Worm (Caenorhabditis elegans) whole organism, young adult: ENCODE measurements around the gene mpst-4.

Experiments used
- B0019.2 ChIP-seq: fragments of 200-800 bp; sonication (Bioruptor generic); conservative IDR thresholded peaks from 2 replicates; pipeline ENCODE4 v1.3.6; 2022; ENCODE audit warnings: missing genetic modification reagents, missing genetic modification characterization, missing compliant biosample characterization
- F33H1.4 ChIP-seq: fragments of 200-800 bp; sonication (Bioruptor generic); IDR thresholded peaks from 2 replicates; pipeline ENCODE4 v1.3.6; 2022; ENCODE audit warnings: missing genetic modification reagents, missing genetic modification characterization, missing compliant biosample characterization
- F55B11.4 ChIP-seq: sonication (generic microtip); optimal IDR thresholded peaks from 2 replicates; lab custom pipeline; 2016; ENCODE audit warnings: missing compliant biosample characterization, missing genetic modification characterization, borderline replicate concordance; ENCODE audit not compliant: insufficient read depth
- K12H6.12 ChIP-seq: fragments of 200-800 bp; sonication (Bioruptor generic); optimal IDR thresholded peaks from 2 replicates; lab custom pipeline; 2018; ENCODE audit warnings: mild to moderate bottlenecking, missing genetic modification characterization, missing compliant biosample characterization
- T07F8.4 ChIP-seq: sonication (generic microtip); optimal IDR thresholded peaks from 2 replicates; lab custom pipeline; 2016; ENCODE audit warnings: mild to moderate bottlenecking, missing genetic modification characterization, moderate library complexity, missing compliant biosample characterization
- Y56A3A.18 ChIP-seq: fragments of 200-800 bp; sonication (Bioruptor generic); IDR thresholded peaks from 2 replicates; pipeline ENCODE4 v1.3.6; 2022; ENCODE audit warnings: missing genetic modification reagents, missing genetic modification characterization, missing compliant biosample characterization
- ama-1 ChIP-seq, 3 experiments: fragments of 150-350 bp in 1 of 3; sonication (generic microtip) in 2 of 3; optimal IDR thresholded peaks; 2 replicates each; lab custom pipeline; 2014 to 2018; ENCODE audit warnings: missing biosample characterization in 2 of 3, missing genetic modification characterization in 2 of 3, missing genetic modification reagents in 2 of 3
- aptf-2 ChIP-seq: fragments of 200-800 bp; sonication (Bioruptor generic); conservative IDR thresholded peaks from 2 replicates; pipeline ENCODE4 v1.3.6; 2022; ENCODE audit warnings: missing genetic modification reagents, missing genetic modification characterization, missing compliant biosample characterization
- athp-1 ChIP-seq: sonication (generic microtip); optimal IDR thresholded peaks from 2 replicates; lab custom pipeline; 2017; ENCODE audit warnings: mild to moderate bottlenecking, missing genetic modification characterization, missing compliant biosample characterization
- attf-5 ChIP-seq: fragments of 200-800 bp; sonication (Bioruptor generic); optimal IDR thresholded peaks from 2 replicates; lab custom pipeline; 2018; ENCODE audit warnings: mild to moderate bottlenecking, missing genetic modification characterization, missing compliant biosample characterization
- bed-2 ChIP-seq: fragments of 200-800 bp; sonication (Bioruptor generic); IDR thresholded peaks from 2 replicates; pipeline ENCODE4 v1.3.6; 2022; ENCODE audit warnings: missing genetic modification reagents, missing genetic modification characterization, missing compliant biosample characterization
- ccch-3 ChIP-seq: fragments of 200-800 bp; sonication (Bioruptor generic); optimal IDR thresholded peaks from 2 replicates; lab custom pipeline; 2018; ENCODE audit warnings: mild to moderate bottlenecking, missing genetic modification characterization, missing compliant biosample characterization
- cebp-1 ChIP-seq, 2 experiments: fragments of 200-800 bp in 1 of 2; sonication (Bioruptor generic) in 1 of 2; sonication (generic microtip) in 1 of 2; IDR thresholded peaks in 1 of 2; optimal IDR thresholded peaks in 1 of 2; 2 replicates each; pipeline versions ENCODE4 v1.3.6 to Lab custom; 2017 to 2022; ENCODE audit warnings: missing compliant biosample characterization in 2 of 2, missing genetic modification characterization in 2 of 2, mild to moderate bottlenecking in 1 of 2, missing genetic modification reagents in 1 of 2, moderate library complexity in 1 of 2
- ceh-100 ChIP-seq: fragments of 200-800 bp; sonication (Bioruptor generic); IDR thresholded peaks from 2 replicates; pipeline ENCODE4 v1.3.6; 2022; ENCODE audit warnings: missing genetic modification reagents, missing genetic modification characterization, missing compliant biosample characterization
- ceh-27 ChIP-seq: fragments of 200-800 bp; sonication (Bioruptor generic); optimal IDR thresholded peaks from 2 replicates; lab custom pipeline; 2018; ENCODE audit warnings: mild to moderate bottlenecking, missing genetic modification characterization, moderate library complexity, missing compliant biosample characterization
- ceh-91 ChIP-seq: fragments of 200-800 bp; sonication (Bioruptor generic); IDR thresholded peaks from 2 replicates; pipeline ENCODE4 v1.3.6; 2022; ENCODE audit warnings: missing genetic modification reagents, missing genetic modification characterization, missing compliant biosample characterization
- dox-1 ChIP-seq: fragments of 200-800 bp; sonication (Bioruptor generic); IDR thresholded peaks from 2 replicates; pipeline ENCODE4 v1.3.6; 2022; ENCODE audit warnings: missing genetic modification reagents, missing genetic modification characterization, missing compliant biosample characterization
- dpl-1 ChIP-seq: fragments of 150-350 bp; optimal IDR thresholded peaks from 2 replicates; lab custom pipeline; 2014; ENCODE audit warnings: missing biosample characterization, missing genetic modification reagents, missing genetic modification characterization
- efl-1 ChIP-seq: fragments of 150-350 bp; optimal IDR thresholded peaks from 2 replicates; lab custom pipeline; 2014; ENCODE audit warnings: missing biosample characterization, missing genetic modification reagents, missing genetic modification characterization
- egrh-3 ChIP-seq: fragments of 200-800 bp; sonication (Bioruptor generic); IDR thresholded peaks from 2 replicates; pipeline ENCODE4 v1.3.6; 2022; ENCODE audit warnings: missing genetic modification reagents, missing genetic modification characterization, missing compliant biosample characterization
- gei-17 ChIP-seq: fragments of 200-800 bp; sonication (Bioruptor generic); optimal IDR thresholded peaks from 2 replicates; lab custom pipeline; 2018; ENCODE audit warnings: mild to moderate bottlenecking, missing genetic modification characterization, missing compliant biosample characterization
- him-1 ChIP-seq: sonication (generic microtip); optimal IDR thresholded peaks from 2 replicates; lab custom pipeline; 2016; ENCODE audit warnings: missing genotype, missing genetic modification reagents, missing genetic modification characterization, missing compliant biosample characterization
- hmg-1.2 ChIP-seq: fragments of 200-800 bp; sonication (Bioruptor generic); IDR thresholded peaks from 2 replicates; pipeline ENCODE4 v1.3.6; 2022; ENCODE audit warnings: missing genetic modification reagents, missing genetic modification characterization, missing compliant biosample characterization
- let-526 ChIP-seq: fragments of 200-800 bp; sonication (Bioruptor generic); IDR thresholded peaks from 2 replicates; pipeline ENCODE4 v1.3.6; 2022; ENCODE audit warnings: missing genetic modification reagents, missing genetic modification characterization, missing compliant biosample characterization
- lin-26 ChIP-seq: fragments of 200-800 bp; sonication (Bioruptor generic); IDR thresholded peaks from 2 replicates; pipeline ENCODE4 v1.3.6; 2022; ENCODE audit warnings: missing genetic modification reagents, missing genetic modification characterization, missing compliant biosample characterization
- lin-35 ChIP-seq, 3 experiments: fragments of 150-350 bp in 2 of 3; sonication (generic microtip) in 1 of 3; optimal IDR thresholded peaks; 2 replicates each; lab custom pipeline; 2014 to 2018; ENCODE audit warnings: missing biosample characterization in 3 of 3, missing genetic modification characterization in 3 of 3, missing genetic modification reagents in 3 of 3
- lin-40 ChIP-seq: sonication (generic microtip); optimal IDR thresholded peaks from 2 replicates; lab custom pipeline; 2016; ENCODE audit warnings: missing genetic modification characterization, mild to moderate bottlenecking, missing compliant biosample characterization, missing genotype, missing genetic modification reagents
- madf-6 ChIP-seq: fragments of 200-800 bp; sonication (Bioruptor generic); IDR thresholded peaks from 2 replicates; pipeline ENCODE4 v1.3.6; 2022; ENCODE audit warnings: missing genetic modification reagents, missing genetic modification characterization, missing compliant biosample characterization
- mel-28 ChIP-seq: sonication (generic microtip); optimal IDR thresholded peaks from 2 replicates; lab custom pipeline; 2016; ENCODE audit warnings: borderline replicate concordance, mild to moderate bottlenecking, missing genetic modification characterization, missing compliant biosample characterization
- nfya-2 ChIP-seq: fragments of 200-800 bp; sonication (Bioruptor generic); IDR thresholded peaks from 2 replicates; pipeline ENCODE4 v1.3.6; 2022; ENCODE audit warnings: missing genetic modification reagents, missing genetic modification characterization, missing compliant biosample characterization
- nfyb-1 ChIP-seq: fragments of 200-800 bp; sonication (Bioruptor generic); IDR thresholded peaks from 2 replicates; pipeline ENCODE4 v1.3.6; 2022; ENCODE audit warnings: missing genetic modification reagents, missing genetic modification characterization, missing compliant biosample characterization
- nhr-27 ChIP-seq: fragments of 200-800 bp; sonication (Bioruptor generic); optimal IDR thresholded peaks from 2 replicates; lab custom pipeline; 2018; ENCODE audit warnings: mild to moderate bottlenecking, missing genetic modification characterization, moderate library complexity, missing compliant biosample characterization
- pbrm-1 ChIP-seq: fragments of 200-800 bp; sonication (Bioruptor generic); IDR thresholded peaks from 2 replicates; pipeline ENCODE4 v1.3.6; 2022; ENCODE audit warnings: missing genetic modification reagents, missing genetic modification characterization, missing compliant biosample characterization
- repo-1 ChIP-seq: sonication (generic microtip); optimal IDR thresholded peaks from 2 replicates; lab custom pipeline; 2017; ENCODE audit warnings: mild to moderate bottlenecking, missing genetic modification characterization, missing compliant biosample characterization
- snpc-1.3 ChIP-seq: sonication (generic microtip); optimal IDR thresholded peaks from 2 replicates; lab custom pipeline; 2017; ENCODE audit warnings: missing genetic modification characterization, mild to moderate bottlenecking, missing compliant biosample characterization, antibody characterized with exemption, moderate library complexity, missing genotype, missing genetic modification reagents; ENCODE audit not compliant: insufficient read depth
- ztf-22 ChIP-seq: fragments of 200-800 bp; sonication (Bioruptor generic); optimal IDR thresholded peaks from 2 replicates; lab custom pipeline; 2018; ENCODE audit warnings: mild to moderate bottlenecking, missing genetic modification characterization, moderate library complexity, missing compliant biosample characterization
- ztf-26 ChIP-seq: sonication (generic microtip); optimal IDR thresholded peaks from 2 replicates; lab custom pipeline; 2017; ENCODE audit warnings: missing genetic modification characterization, missing compliant biosample characterization

The mpst-4 gene

DNA sequence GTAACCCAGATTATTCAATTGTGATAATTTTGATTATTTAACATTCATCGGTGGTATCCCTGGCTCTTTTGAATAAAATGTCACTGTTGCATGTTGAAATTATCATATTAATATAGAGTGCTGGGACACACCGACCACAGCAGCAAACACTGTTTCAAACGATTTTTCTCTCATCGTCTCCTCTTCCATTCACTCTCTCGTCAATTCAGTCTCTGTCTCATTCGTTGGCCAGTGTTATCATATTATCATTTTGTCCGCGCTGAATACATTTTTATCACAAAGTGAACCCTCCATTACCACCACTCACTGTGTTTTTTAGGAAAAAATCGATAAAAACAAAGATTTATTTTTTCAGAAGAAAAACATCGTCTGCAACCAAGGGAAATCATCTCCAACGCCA lies 6.2 kb downstream of the mpst-4 start (continued):
- TF ChIP-seq F33H1.4 (GFP tag; lab: Robert Waterston, UW): no peak
- no peak for TF ChIP-seq ceh-91 (GFP tag; lab: Robert Waterston, UW)
- no peak for TF ChIP-seq B0019.2 (GFP tag; lab: Robert Waterston, UW)
- TF ChIP-seq him-1 (tag; lab: Kevin White, UChicago): no peak
- no peak for TF ChIP-seq snpc-1.3 (tag; lab: Kevin White, UChicago)
- no peak for TF ChIP-seq ztf-26 (tag; lab: Kevin White, UChicago)
- TF ChIP-seq bed-2 (GFP tag; lab: Robert Waterston, UW): no peak
- TF ChIP-seq dpl-1 (GFP tag; lab: Kevin White, UChicago): no peak
- TF ChIP-seq cebp-1 (GFP tag; IDR thresholded peaks at IDR 0.05; lab: Robert Waterston, UW): no peak
- peak; percentile 14 for TF ChIP-seq cebp-1 (tag; optimal IDR thresholded peaks at IDR 0.05; lab: Kevin White, UChicago)
- no peak for TF ChIP-seq repo-1
- no peak for TF ChIP-seq mel-28
- TF ChIP-seq lin-35 (GFP tag; optimal IDR thresholded peaks at IDR 0.05; lab: Kevin White, UChicago): no peak
- TF ChIP-seq ccch-3 (GFP tag; lab: Kevin White, UChicago): no peak
- TF ChIP-seq dox-1 (GFP tag; lab: Robert Waterston, UW): peak; percentile 54; the same call in 1 of the 2 replicates
- TF ChIP-seq ceh-100: no peak
- TF ChIP-seq hmg-1.2: no peak; the same call in 1 of the 2 replicates
- no peak for TF ChIP-seq ama-1 (optimal IDR thresholded peaks at IDR 0.05; lab: Kevin White, UChicago)
- TF ChIP-seq ama-1 (GFP tag; optimal IDR thresholded peaks at IDR 0.05; lab: Kevin White, UChicago): no peak
- TF ChIP-seq ztf-22: no peak
- no peak for TF ChIP-seq lin-40 (tag; lab: Kevin White, UChicago)
- TF ChIP-seq ceh-27 (GFP tag; lab: Kevin White, UChicago): no peak
- TF ChIP-seq F55B11.4 (tag; lab: Kevin White, UChicago): no peak
- no peak for TF ChIP-seq nfya-2 (GFP tag; lab: Robert Waterston, UW)
- no peak for TF ChIP-seq aptf-2 (GFP tag; lab: Robert Waterston, UW)
- TF ChIP-seq efl-1 (GFP tag; lab: Kevin White, UChicago): no peak
- no peak for TF ChIP-seq egrh-3 (GFP tag; lab: Robert Waterston, UW)
- no peak for TF ChIP-seq madf-6 (GFP tag; lab: Robert Waterston, UW)
- no peak for TF ChIP-seq nhr-27 (tag; lab: Kevin White, UChicago)
- TF ChIP-seq Y56A3A.18: no peak
- no peak for TF ChIP-seq athp-1 (tag; lab: Kevin White, UChicago)
- TF ChIP-seq T07F8.4 (tag; lab: Kevin White, UChicago): no peak
- TF ChIP-seq K12H6.12 (tag; lab: Kevin White, UChicago): no peak
- TF ChIP-seq, all 124 proteins: peak for 7

DNA sequence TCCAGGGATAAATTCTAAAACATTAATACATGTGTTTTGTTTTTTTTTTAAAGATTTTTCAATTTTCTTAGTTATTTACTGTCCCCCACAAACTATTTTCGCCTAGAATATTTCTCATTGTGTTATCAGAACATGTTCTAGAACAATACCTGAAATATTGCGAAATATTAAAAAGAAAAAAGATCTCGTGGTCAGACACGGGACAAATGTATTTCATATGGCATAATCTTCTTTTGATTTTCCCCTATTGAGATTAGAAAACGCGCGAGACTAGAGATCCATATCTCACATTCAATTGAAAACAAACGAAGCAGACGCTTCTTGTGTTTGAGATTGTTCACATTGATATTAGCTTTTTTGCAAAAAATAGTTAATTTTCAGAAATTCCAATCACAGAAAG lies 7.1 kb downstream of the mpst-4 start:
- TF ChIP-seq bed-2 (GFP tag; lab: Robert Waterston, UW) (no peak), nfyb-1 (0 out of 2 replicates have a peak, but pooled peaks have one; percentile 46), pbrm-1 (GFP tag; lab: Robert Waterston, UW) (0 out of 2 replicates have a peak, but pooled peaks have one; percentile 12), lin-26 (GFP tag; lab: Robert Waterston, UW) (0 out of 2 replicates have a peak, but pooled peaks have one; percentile 13), attf-5 (GFP tag; lab: Kevin White, UChicago) (peak; percentile 39), let-526 (peak; percentile 24; the same call in 1 of the 2 replicates), cebp-1 (GFP tag; IDR thresholded peaks at IDR 0.05; lab: Robert Waterston, UW) (peak; percentile 96), cebp-1 (tag; optimal IDR thresholded peaks at IDR 0.05; lab: Kevin White, UChicago) (peak; percentile 99), efl-1 (GFP tag; lab: Kevin White, UChicago) (no peak), gei-17 (GFP tag; lab: Kevin White, UChicago) (no peak)
